Worm (Caenorhabditis elegans) whole organism, late embryonic: ENCODE data around the gene ZK688.10.

Experiments
- F13H6.1 ChIP-seq: sonication (generic microtip); optimal IDR thresholded peaks from 2 replicates; lab custom pipeline; 2016; ENCODE audit warnings: missing genetic modification characterization, missing compliant biosample characterization
- K09A11.1 ChIP-seq: sonication (generic microtip); optimal IDR thresholded peaks from 2 replicates; lab custom pipeline; 2017; ENCODE audit warnings: antibody characterized with exemption, mild to moderate bottlenecking, missing genetic modification characterization, missing compliant biosample characterization; ENCODE audit not compliant: insufficient read depth
- ceh-19 ChIP-seq: fragments of 200-800 bp; sonication (Bioruptor generic); optimal IDR thresholded peaks from 2 replicates; lab custom pipeline; 2018; ENCODE audit warnings: mild to moderate bottlenecking, missing genetic modification characterization, missing compliant biosample characterization
- ceh-2 ChIP-seq: sonication (generic microtip); optimal IDR thresholded peaks from 2 replicates; lab custom pipeline; 2016; ENCODE audit warnings: missing genotype, missing genetic modification characterization, missing compliant biosample characterization
- ceh-30 ChIP-seq: fragments of 150-350 bp; optimal IDR thresholded peaks from 2 replicates; lab custom pipeline; 2014; ENCODE audit warnings: missing biosample characterization, missing genetic modification characterization
- ceh-31 ChIP-seq: sonication (generic microtip); optimal IDR thresholded peaks from 2 replicates; lab custom pipeline; 2016; ENCODE audit warnings: missing genetic modification characterization, missing compliant biosample characterization
- ceh-34 ChIP-seq: sonication (generic microtip); optimal IDR thresholded peaks from 2 replicates; lab custom pipeline; 2016; ENCODE audit warnings: mild to moderate bottlenecking, missing genetic modification characterization, missing compliant biosample characterization
- ceh-45 ChIP-seq: fragments of 200-800 bp; sonication (Bioruptor generic); IDR thresholded peaks from 2 replicates; pipeline ENCODE4 v1.3.6; 2022; ENCODE audit warnings: missing genetic modification reagents, missing genetic modification characterization, missing compliant biosample characterization
- ceh-9 ChIP-seq: sonication (generic microtip); optimal IDR thresholded peaks from 2 replicates; lab custom pipeline; 2016; ENCODE audit warnings: mild to moderate bottlenecking, missing genetic modification characterization, inconsistent platforms, missing compliant biosample characterization
- elt-2 ChIP-seq: sonication (generic microtip); optimal IDR thresholded peaks from 2 replicates; lab custom pipeline; 2016; ENCODE audit warnings: missing genetic modification reagents, missing genetic modification characterization, missing compliant biosample characterization
- elt-4 ChIP-seq: sonication (generic microtip); optimal IDR thresholded peaks from 2 replicates; lab custom pipeline; 2016; ENCODE audit warnings: missing genetic modification characterization, missing compliant biosample characterization
- eyg-1 ChIP-seq: sonication (generic microtip); optimal IDR thresholded peaks from 2 replicates; lab custom pipeline; 2016; ENCODE audit warnings: missing genotype, missing genetic modification characterization, missing compliant biosample characterization
- fkh-10 ChIP-seq: fragments of 150-350 bp; optimal IDR thresholded peaks from 2 replicates; lab custom pipeline; 2014; ENCODE audit warnings: missing biosample characterization, missing genetic modification reagents, missing genetic modification characterization
- hlh-15 ChIP-seq: sonication (generic microtip); optimal IDR thresholded peaks from 2 replicates; lab custom pipeline; 2016; ENCODE audit warnings: missing genetic modification characterization, missing compliant biosample characterization
- hlh-8 ChIP-seq: sonication (generic microtip); optimal IDR thresholded peaks from 2 replicates; lab custom pipeline; 2016; ENCODE audit warnings: missing genotype, missing genetic modification characterization, missing compliant biosample characterization
- lin-11 ChIP-seq: fragments of 200-800 bp; sonication (Bioruptor generic); optimal IDR thresholded peaks from 2 replicates; lab custom pipeline; 2018; ENCODE audit warnings: mild to moderate bottlenecking, missing genetic modification characterization, missing compliant biosample characterization
- madf-2 ChIP-seq: sonication (generic microtip); optimal IDR thresholded peaks from 2 replicates; lab custom pipeline; 2017; ENCODE audit warnings: missing genetic modification characterization, missing compliant biosample characterization
- nfya-1 ChIP-seq: sonication (generic microtip); optimal IDR thresholded peaks from 2 replicates; lab custom pipeline; 2017; ENCODE audit warnings: missing genetic modification characterization, mild to moderate bottlenecking, missing compliant biosample characterization, antibody characterized with exemption, moderate library complexity
- nhr-232 ChIP-seq: sonication (generic microtip); optimal IDR thresholded peaks from 2 replicates; lab custom pipeline; 2016; ENCODE audit warnings: missing genetic modification characterization, missing compliant biosample characterization
- npax-4 ChIP-seq: sonication (generic microtip); optimal IDR thresholded peaks from 2 replicates; lab custom pipeline; 2016; ENCODE audit warnings: missing genetic modification characterization, missing compliant biosample characterization
- odd-2 ChIP-seq: sonication (generic microtip); optimal IDR thresholded peaks from 2 replicates; lab custom pipeline; 2017; ENCODE audit warnings: antibody characterized with exemption, mild to moderate bottlenecking, missing genetic modification characterization, missing compliant biosample characterization
- pat-9 ChIP-seq: fragments of 200-800 bp; sonication (Bioruptor generic); optimal IDR thresholded peaks from 2 replicates; lab custom pipeline; 2018; ENCODE audit warnings: mild to moderate bottlenecking, missing genetic modification characterization, moderate library complexity, missing compliant biosample characterization
- pax-1 ChIP-seq: fragments of 150-350 bp; optimal IDR thresholded peaks from 2 replicates; lab custom pipeline; 2014; ENCODE audit warnings: missing biosample characterization, missing genetic modification characterization
- pha-2 ChIP-seq: sonication (generic microtip); optimal IDR thresholded peaks from 2 replicates; lab custom pipeline; 2017; ENCODE audit warnings: mild to moderate bottlenecking, missing genetic modification characterization, missing compliant biosample characterization
- pros-1 ChIP-seq: fragments of 150-350 bp; optimal IDR thresholded peaks from 2 replicates; lab custom pipeline; 2014; ENCODE audit warnings: missing biosample characterization, missing genetic modification reagents, missing genetic modification characterization
- sdc-2 ChIP-seq: sonication (generic microtip); optimal IDR thresholded peaks from 2 replicates; lab custom pipeline; 2016; ENCODE audit warnings: missing genotype, missing genetic modification characterization, missing compliant biosample characterization
- syd-9 ChIP-seq: sonication (generic microtip); optimal IDR thresholded peaks from 2 replicates; lab custom pipeline; 2016; ENCODE audit warnings: mild to moderate bottlenecking, missing genetic modification characterization, moderate library complexity, missing compliant biosample characterization
- ttx-3 ChIP-seq: sonication (generic microtip); optimal IDR thresholded peaks from 2 replicates; lab custom pipeline; 2016; ENCODE audit warnings: missing genetic modification reagents, missing genetic modification characterization, missing compliant biosample characterization
- unc-55 ChIP-seq: sonication (generic microtip); optimal IDR thresholded peaks from 2 replicates; lab custom pipeline; 2017; ENCODE audit warnings: missing biosample characterization, missing genetic modification reagents, missing genetic modification characterization
- zip-5 ChIP-seq: sonication (generic microtip); optimal IDR thresholded peaks from 2 replicates; lab custom pipeline; 2016; ENCODE audit warnings: missing genetic modification characterization, missing compliant biosample characterization

The ZK688.10 gene

DNA sequence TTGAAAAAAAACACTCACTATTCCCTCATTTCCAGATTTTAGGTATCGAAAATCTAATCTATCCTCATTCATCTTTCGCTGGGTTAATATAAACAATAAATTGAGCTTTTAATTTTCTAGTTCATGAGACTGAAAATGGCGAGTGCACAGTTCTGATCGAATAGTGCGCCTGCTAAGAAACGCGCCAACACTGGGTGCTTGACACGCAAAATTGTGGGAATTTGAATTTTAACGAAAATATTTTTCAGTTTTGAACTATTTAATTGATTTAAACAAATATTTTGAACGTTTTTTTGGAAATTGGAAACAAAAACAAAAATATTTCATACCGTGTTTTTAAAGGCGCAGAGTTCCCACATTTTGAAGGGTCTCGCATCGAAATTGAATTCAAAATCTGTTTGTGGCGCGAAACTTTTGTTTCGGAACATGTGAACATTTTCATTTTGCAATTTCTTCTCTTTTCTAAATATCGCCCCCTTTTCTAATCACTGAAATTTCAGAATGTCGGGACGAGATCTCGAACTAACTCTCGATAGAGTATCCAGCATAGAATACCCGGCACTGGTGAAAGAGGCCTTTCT is 31.8 kb upstream of the ZK688.10 start, which contains the start of the genes C29E4.13 and npp-15:
TSS of gene C29E4.13 (minus strand) at position 169 of the 581 bp plus-strand sequence.
TSS of gene npp-15 (plus strand) at position 495 of the 581 bp plus-strand sequence.
- TF ChIP-seq unc-55 (no peak), nfya-1 (tag; lab: Kevin White, UChicago) (peak; percentile 20), pat-9 (tag; lab: Kevin White, UChicago) (no peak), ttx-3 (no peak), hlh-15 (tag; lab: Kevin White, UChicago) (no peak)

DNA sequence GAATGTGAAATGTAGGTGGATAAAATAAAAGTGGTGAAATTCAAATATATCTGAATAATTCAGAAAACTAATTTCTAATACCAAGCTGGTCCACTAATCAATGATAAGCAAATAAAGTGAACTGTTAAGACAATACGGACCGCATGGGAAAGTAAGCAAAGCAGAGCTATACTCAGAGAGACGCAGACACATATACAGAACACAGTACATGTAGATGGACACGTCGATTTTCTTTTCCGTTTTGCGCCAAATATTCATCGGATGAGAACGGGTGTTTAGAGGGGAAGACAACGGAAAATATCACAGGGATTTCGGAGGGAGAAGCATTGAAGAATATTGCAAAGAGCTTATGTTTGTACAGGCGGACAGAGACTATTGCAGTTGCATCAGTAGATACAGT is 29.1 kb upstream of the ZK688.10 start:
- TF ChIP-seq ceh-2 (peak; percentile 11), F13H6.1 (no peak)

DNA sequence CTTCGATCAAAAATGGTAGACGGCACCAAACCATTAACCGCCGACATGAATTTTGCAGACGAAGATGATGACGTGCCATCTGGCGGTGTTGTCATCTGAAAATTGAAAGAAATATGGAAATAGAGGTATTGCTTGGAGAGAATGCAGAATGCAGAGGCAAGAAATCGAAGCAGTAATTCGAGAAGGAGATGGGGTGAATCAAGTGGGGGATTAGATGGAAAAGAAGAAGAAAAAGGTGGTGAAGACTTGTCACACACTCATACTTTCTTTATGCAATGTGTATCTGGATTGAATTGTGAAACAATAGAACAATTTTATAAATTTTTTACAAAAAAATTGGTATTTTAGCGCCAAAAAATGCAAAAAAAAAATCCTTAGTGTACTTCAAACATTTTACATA is 28.0 kb upstream of the ZK688.10 start, which contains the start of gene tag-250:
TSS of gene tag-250 (minus strand) at position 101 of the 400 bp plus-strand sequence.
- TF ChIP-seq K09A11.1 (tag; lab: Kevin White, UChicago) (no peak), ceh-31 (tag; lab: Kevin White, UChicago) (no peak), pros-1 (no peak), pha-2 (tag; lab: Kevin White, UChicago) (no peak), hlh-8 (no peak), sdc-2 (tag; lab: Kevin White, UChicago) (no peak), lin-11 (tag; lab: Kevin White, UChicago) (no peak)

DNA sequence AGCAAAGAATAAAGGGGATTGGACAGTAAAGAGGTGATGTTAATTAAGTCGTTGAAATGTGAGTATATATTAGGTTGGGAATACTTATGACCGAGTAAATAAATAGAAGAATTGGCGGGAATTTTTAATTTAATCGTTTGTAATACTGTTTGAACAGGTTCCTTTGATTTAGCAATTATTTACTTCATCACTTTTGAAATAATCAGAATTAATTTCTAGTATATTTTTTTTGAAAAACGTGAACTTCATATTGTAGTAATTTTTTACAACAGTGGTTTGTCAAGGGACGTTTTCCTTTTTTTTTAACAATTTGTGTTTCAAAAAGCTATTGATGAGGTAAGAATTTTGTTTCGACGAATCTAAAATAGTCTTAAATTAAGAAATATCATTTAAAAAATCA is 25.4 kb upstream of the ZK688.10 start, which contains the start of gene C29E4.17:
TSS of gene C29E4.17 (plus strand) at position 301 of the 400 bp plus-strand sequence.
- TF ChIP-seq fkh-10 (GFP tag; lab: Kevin White, UChicago) (no peak), ceh-19 (GFP tag; lab: Kevin White, UChicago) (no peak), ceh-31 (tag; lab: Kevin White, UChicago) (no peak), pax-1 (tag; lab: Kevin White, UChicago) (no peak), nfya-1 (tag; lab: Kevin White, UChicago) (no peak), K09A11.1 (tag; lab: Kevin White, UChicago) (no peak), odd-2 (tag; lab: Kevin White, UChicago) (no peak), lin-11 (tag; lab: Kevin White, UChicago) (no peak), pha-2 (tag; lab: Kevin White, UChicago) (no peak), ttx-3 (no peak), npax-4 (tag; lab: Kevin White, UChicago) (no peak), elt-2 (tag; lab: Kevin White, UChicago) (no peak), nhr-232 (tag; lab: Kevin White, UChicago) (no peak), syd-9 (tag; lab: Kevin White, UChicago) (no peak), ceh-34 (tag; lab: Kevin White, UChicago) (no peak), ceh-45 (GFP tag; lab: Robert Waterston, UW) (no peak), unc-55 (no peak), ceh-30 (tag; lab: Kevin White, UChicago) (no peak), madf-2 (tag; lab: Kevin White, UChicago) (no peak), F13H6.1 (no peak)

DNA sequence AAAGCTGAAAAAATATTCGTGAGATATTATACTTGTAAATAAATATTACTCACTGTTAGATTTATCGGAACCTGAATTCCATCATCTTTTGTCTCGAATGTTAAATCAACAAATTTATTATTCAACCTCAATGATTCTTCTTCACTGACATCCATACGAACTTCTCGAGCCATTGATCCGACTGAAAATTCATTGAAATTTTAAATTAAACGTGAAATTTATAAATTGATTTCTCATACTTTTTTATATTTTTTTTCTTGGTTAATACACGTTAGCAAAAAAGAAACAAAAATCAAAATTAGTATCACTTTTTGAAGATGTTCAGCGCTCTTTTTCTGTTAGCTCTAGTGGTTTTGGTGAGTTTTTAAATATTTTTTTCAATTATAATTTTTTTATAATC is 23.0 kb upstream of the ZK688.10 start, which contains the start of gene C29E4.14:
TSS of gene C29E4.14 (plus strand) at position 301 of the 400 bp plus-strand sequence.
- no peak for TF ChIP-seq hlh-8
- TF ChIP-seq eyg-1 (tag; lab: Kevin White, UChicago): no peak
- no peak for TF ChIP-seq elt-4 (tag; lab: Kevin White, UChicago)
- TF ChIP-seq nhr-232 (tag; lab: Kevin White, UChicago): no peak
- TF ChIP-seq pax-1 (tag; lab: Kevin White, UChicago): no peak
- no peak for TF ChIP-seq madf-2 (tag; lab: Kevin White, UChicago)
- TF ChIP-seq ceh-9: no peak
- TF ChIP-seq zip-5 (tag; lab: Kevin White, UChicago): no peak
- TF ChIP-seq odd-2 (tag; lab: Kevin White, UChicago): no peak
- TF ChIP-seq, all 69 proteins: peak for 0
